Fruit fly (Drosophila melanogaster): ENCODE data around the gene ed.

Gene ed

DNA sequence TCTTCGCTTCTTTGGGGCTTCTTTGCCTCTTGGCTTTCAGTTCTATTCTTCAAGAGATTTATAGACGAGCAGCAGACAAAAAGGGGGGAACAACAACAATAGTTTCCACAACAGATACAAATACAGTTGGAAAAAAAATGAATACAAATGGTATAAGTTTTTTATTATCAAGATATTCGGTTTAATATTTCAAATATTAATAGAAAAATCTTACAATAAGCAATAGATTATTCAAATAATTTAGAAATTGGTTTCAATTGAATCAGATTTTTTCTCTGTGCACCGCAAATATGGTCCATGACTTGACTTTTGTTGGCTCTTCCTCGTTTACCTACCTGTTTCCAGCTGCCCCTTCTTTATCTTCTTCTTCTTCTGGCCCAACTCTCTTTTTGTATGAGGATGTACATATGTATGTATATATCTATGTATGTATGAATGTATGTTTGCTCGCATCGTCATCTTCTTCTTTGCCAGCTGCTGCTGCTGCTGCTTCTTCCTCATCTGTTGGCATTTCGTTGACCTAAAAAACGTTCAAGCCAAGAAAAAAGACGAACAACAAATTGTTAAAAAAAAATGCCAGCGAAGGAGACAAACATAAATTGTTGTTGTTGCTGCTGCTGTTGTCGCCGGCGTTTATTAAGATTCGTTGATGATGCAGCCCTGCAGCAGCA is 22.4 kb downstream of the ed start (continued):
- TF ChIP-seq Fer2 (tag; optimal IDR thresholded peaks at IDR 0.05), result peak; percentile 12
- no peak for TF ChIP-seq fd64A (GFP tag; optimal IDR thresholded peaks at IDR 0.05)
- peak; percentile 85 for TF ChIP-seq HLH3B (GFP tag; IDR thresholded peaks at IDR 0.05)
- peak; percentile 42 for TF ChIP-seq Med (GFP tag)
- TF ChIP-seq CG6854 (GFP tag; optimal IDR thresholded peaks at IDR 0.05), result no peak
- TF ChIP-seq CG3065 (GFP tag; optimal IDR thresholded peaks at IDR 0.05), result peak; percentile 34
- peak; percentile 31; the same call in 1 of the 2 replicates for TF ChIP-seq CG8765 (GFP tag; IDR thresholded peaks at IDR 0.05)
- no peak for TF ChIP-seq CG9876 (GFP tag; optimal IDR thresholded peaks at IDR 0.05)
- TF ChIP-seq CG15601 (tag; optimal IDR thresholded peaks at IDR 0.05), result peak; percentile 87
- no peak for TF ChIP-seq Camta (GFP tag; optimal IDR thresholded peaks at IDR 0.05)
- peak; percentile 59 for TF ChIP-seq CG10209 (GFP tag; optimal IDR thresholded peaks at IDR 0.05)
- TF ChIP-seq Kr (GFP tag; optimal IDR thresholded peaks at IDR 0.05), result peak; percentile 65
- TF ChIP-seq CG12744 (GFP tag; optimal IDR thresholded peaks at IDR 0.05), result no peak
- peak; percentile 77 for TF ChIP-seq trem (tag; optimal IDR thresholded peaks at IDR 0.05)
- peak; percentile 69 for TF ChIP-seq nerfin-1 (tag; optimal IDR thresholded peaks at IDR 0.05)
- peak; percentile 83 for TF ChIP-seq CG2678 (tag; optimal IDR thresholded peaks at IDR 0.05)
- peak; percentile 78 for TF ChIP-seq dmrt99B (tag; optimal IDR thresholded peaks at IDR 0.05)
- TF ChIP-seq chm (GFP tag; IDR thresholded peaks at IDR 0.05), result no peak; the same call in 1 of the 2 replicates
- TF ChIP-seq Six4 (GFP tag; optimal IDR thresholded peaks at IDR 0.05), result peak; percentile 63
- no peak for TF ChIP-seq Taf1 (GFP tag; IDR thresholded peaks at IDR 0.05)
- TF ChIP-seq Hr51 (GFP tag; optimal IDR thresholded peaks at IDR 0.05), result peak in 1 of 2 experiments; percentile 67
- TF ChIP-seq Oli (tag; optimal IDR thresholded peaks at IDR 0.05), result peak; percentile 65
- peak; percentile 25 for TF ChIP-seq CG16863 (GFP tag; optimal IDR thresholded peaks at IDR 0.05)
- TF ChIP-seq sna (GFP tag; IDR thresholded peaks at IDR 0.05; ENCODE audit: partially characterized antibody), result no peak
- TF ChIP-seq CG11695 (GFP tag; IDR thresholded peaks at IDR 0.05), result peak; percentile 74
- TF ChIP-seq CG14710 (tag; optimal IDR thresholded peaks at IDR 0.05), result peak; percentile 83
- TF ChIP-seq CG12104 (GFP tag; optimal IDR thresholded peaks at IDR 0.05), result peak; percentile 60
- TF ChIP-seq tin (GFP tag; optimal IDR thresholded peaks at IDR 0.05), result peak; percentile 58
- TF ChIP-seq CG31224 (GFP tag; IDR thresholded peaks at IDR 0.05), result peak; percentile 41; the same call in 1 of the 2 replicates
- peak; percentile 77 for TF ChIP-seq CG9727 (GFP tag; optimal IDR thresholded peaks at IDR 0.05)
- TF ChIP-seq CG14050 (GFP tag; IDR thresholded peaks at IDR 0.05), result peak; percentile 53; the same call in 2 of the 3 replicates
- TF ChIP-seq Elba2 (GFP tag; optimal IDR thresholded peaks at IDR 0.05), result no peak
- TF ChIP-seq CG7963 (GFP tag; IDR thresholded peaks at IDR 0.05; ENCODE audit: partially characterized antibody), result no peak
- TF ChIP-seq CG34422 (GFP tag; IDR thresholded peaks at IDR 0.05), result peak; percentile 75
- peak; percentile 92 for TF ChIP-seq Xrp1 (GFP tag; IDR thresholded peaks at IDR 0.05)
- peak; percentile 42 for TF ChIP-seq pros (GFP tag; optimal IDR thresholded peaks at IDR 0.05)
- TF ChIP-seq CG7987 (GFP tag; optimal IDR thresholded peaks at IDR 0.05), result no peak
- TF ChIP-seq sr (GFP tag; IDR thresholded peaks at IDR 0.05), result no peak
- TF ChIP-seq CG12659 (GFP tag; optimal IDR thresholded peaks at IDR 0.05), result peak; percentile 52
- peak in 1 of 2 experiments; percentile 69 for TF ChIP-seq Eip74EF (GFP tag; optimal IDR thresholded peaks at IDR 0.05)
- TF ChIP-seq CG1602 (GFP tag; optimal IDR thresholded peaks at IDR 0.05), result peak; percentile 70
- peak; percentile 64 for TF ChIP-seq slbo (GFP tag; IDR thresholded peaks at IDR 0.05)
- 0 out of 2 replicates have a peak, but pooled peaks have one; percentile 14 for TF ChIP-seq al (GFP tag; IDR thresholded peaks at IDR 0.05)
- TF ChIP-seq tgo (GFP tag; IDR thresholded peaks at IDR 0.05), result peak; percentile 75
- peak; percentile 72 for TF ChIP-seq CG30403 (GFP tag; optimal IDR thresholded peaks at IDR 0.05)
- peak; percentile 10 for TF ChIP-seq CG30431 (GFP tag; optimal IDR thresholded peaks at IDR 0.05)
- no peak for TF ChIP-seq emc (GFP tag; optimal IDR thresholded peaks at IDR 0.05)
- peak; percentile 46 for TF ChIP-seq Usf (GFP tag; optimal IDR thresholded peaks at IDR 0.05)
- TF ChIP-seq CG14441 (GFP tag; IDR thresholded peaks at IDR 0.05), result no peak
